Worm (Caenorhabditis elegans): Measurements from ENCODE around the gene ckb-3.

DNA sequence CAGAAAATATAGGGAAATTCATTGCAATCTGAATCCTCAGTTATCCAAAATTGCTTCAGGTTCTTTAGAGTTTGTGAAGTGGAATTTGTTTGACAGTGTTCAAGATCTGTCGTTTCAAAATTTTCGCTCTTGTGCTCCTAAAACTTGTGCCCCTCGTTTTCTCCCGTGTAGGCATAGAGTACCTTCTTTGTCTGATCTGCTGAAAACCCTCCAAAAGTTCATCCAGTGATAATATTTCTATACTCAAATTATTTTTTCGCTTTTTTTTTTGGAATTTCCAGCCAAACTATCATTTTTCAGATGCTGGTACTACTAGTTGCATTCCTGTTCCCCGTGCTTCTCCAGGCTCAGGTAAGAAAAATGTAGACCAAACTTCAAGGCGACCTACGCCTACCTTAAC lies 23.8 kb downstream of the ckb-3 start, which contains the start of gene R07E5.4:
- TF ChIP-seq ztf-23 (GFP tag; IDR thresholded peaks at IDR 0.05) (no peak), klf-2 (GFP tag; conservative IDR thresholded peaks at IDR 0.05) (no peak)
